Fruit fly (Drosophila melanogaster) whole organism, embryonic: ENCODE results near the gene ckd.
A peak's percentile ranks its signal among the peaks of the same experiment; 100 is the strongest.

Experiments used
- Abd-B ChIP-seq: fragments of 200-800 bp; sonication (Bioruptor generic); optimal IDR thresholded peaks from 2 replicates; lab custom pipeline; 2018; ENCODE audit warnings: missing biosample characterization, mild to moderate bottlenecking, missing genetic modification characterization, moderate library complexity
- Asciz ChIP-seq: fragments of 200-800 bp; sonication (Bioruptor generic); optimal IDR thresholded peaks from 2 replicates; lab custom pipeline; 2017; ENCODE audit warnings: missing biosample characterization, mild to moderate bottlenecking, missing genetic modification characterization, missing genetic modification reagents
- CG10267 ChIP-seq: fragments of 200-800 bp; sonication (Bioruptor generic); optimal IDR thresholded peaks from 2 replicates; lab custom pipeline; 2018; ENCODE audit warnings: missing biosample characterization, mild to moderate bottlenecking, missing genetic modification characterization, moderate library complexity
- CG11085 ChIP-seq: fragments of 200-800 bp; sonication (Bioruptor generic); IDR thresholded peaks from 2 replicates; pipeline ENCODE4 v1.3.6; 2022; ENCODE audit warnings: missing biosample characterization, missing genetic modification characterization
- CG11247 ChIP-seq: fragments of 200-800 bp; sonication (Bioruptor generic); IDR thresholded peaks from 2 replicates; pipeline ENCODE4 v1.3.6; 2022; ENCODE audit warnings: missing biosample characterization, missing genetic modification characterization
- CG11560 ChIP-seq: fragments of 200-800 bp; sonication (Bioruptor generic); IDR thresholded peaks from 3 replicates; pipeline ENCODE4 v1.3.6; 2022; ENCODE audit warnings: missing biosample characterization, missing genetic modification characterization
- CG11695 ChIP-seq: fragments of 200-800 bp; sonication (Bioruptor generic); IDR thresholded peaks from 3 replicates; pipeline ENCODE4 v1.3.6; 2022; ENCODE audit warnings: missing biosample characterization, missing genetic modification characterization
- CG12219 ChIP-seq: fragments of 200-800 bp; sonication (Bioruptor generic); optimal IDR thresholded peaks from 3 replicates; lab custom pipeline; 2018; ENCODE audit warnings: missing biosample characterization, mild to moderate bottlenecking, missing genetic modification characterization
- CG12744 ChIP-seq: fragments of 200-800 bp; sonication (Bioruptor generic); optimal IDR thresholded peaks from 2 replicates; lab custom pipeline; 2016; ENCODE audit warnings: missing biosample characterization, missing genetic modification characterization
- CG14441 ChIP-seq: fragments of 200-800 bp; sonication (Bioruptor generic); IDR thresholded peaks from 2 replicates; pipeline ENCODE4 v1.3.6; 2022; ENCODE audit warnings: missing biosample characterization, missing genetic modification characterization
- CG14965 ChIP-seq: fragments of 200-800 bp; sonication (Bioruptor generic); optimal IDR thresholded peaks from 2 replicates; lab custom pipeline; 2016; ENCODE audit warnings: missing biosample characterization, missing genetic modification characterization, borderline replicate concordance
- CG1603 ChIP-seq: fragments of 200-800 bp; sonication (Bioruptor generic); optimal IDR thresholded peaks from 2 replicates; lab custom pipeline; 2019; ENCODE audit warnings: missing biosample characterization, mild to moderate bottlenecking, missing genetic modification characterization, moderate library complexity
- CG16779 ChIP-seq: fragments of 200-800 bp; sonication (Bioruptor generic); IDR thresholded peaks from 2 replicates; pipeline ENCODE4 v1.3.6; 2022; ENCODE audit warnings: missing biosample characterization, missing genetic modification characterization
- CG16813 ChIP-seq: fragments of 200-800 bp; sonication (Bioruptor generic); IDR thresholded peaks from 3 replicates; pipeline ENCODE4 v1.3.6; 2022; ENCODE audit warnings: missing biosample characterization, missing genetic modification characterization; ENCODE audit not compliant: partially characterized antibody
- CG2199 ChIP-seq: fragments of 200-800 bp; sonication (Bioruptor generic); IDR thresholded peaks from 3 replicates; pipeline ENCODE4 v1.3.6; 2022; ENCODE audit warnings: missing biosample characterization, missing genetic modification characterization
- CG30020 ChIP-seq: fragments of 200-800 bp; optimal IDR thresholded peaks from 2 replicates; lab custom pipeline; 2019; ENCODE audit warnings: missing biosample characterization, mild to moderate bottlenecking, missing genetic modification characterization, moderate library complexity
- CG31224 ChIP-seq: fragments of 200-800 bp; sonication (Bioruptor generic); IDR thresholded peaks from 2 replicates; pipeline ENCODE4 v1.3.6; 2022; ENCODE audit warnings: missing biosample characterization, missing genetic modification characterization
- CG31441 ChIP-seq: fragments of 200-800 bp; sonication (Bioruptor generic); IDR thresholded peaks from 2 replicates; pipeline ENCODE4 v1.3.6; 2022; ENCODE audit warnings: missing biosample characterization, missing genetic modification characterization
- CG32772 ChIP-seq: fragments of 200-800 bp; sonication (Bioruptor generic); IDR thresholded peaks from 2 replicates; pipeline ENCODE4 v1.3.6; 2022; ENCODE audit warnings: missing biosample characterization, missing genetic modification characterization
- CG33557 ChIP-seq: fragments of 200-800 bp; sonication (Bioruptor generic); optimal IDR thresholded peaks from 2 replicates; lab custom pipeline; 2019; ENCODE audit warnings: missing biosample characterization, mild to moderate bottlenecking, missing genetic modification characterization, moderate library complexity
- CG8359 ChIP-seq: fragments of 200-800 bp; sonication (Bioruptor generic); optimal IDR thresholded peaks from 2 replicates; lab custom pipeline; 2017; ENCODE audit warnings: missing biosample characterization, mild to moderate bottlenecking, missing genetic modification characterization, borderline replicate concordance
- CG8478 ChIP-seq: fragments of >200 bp; optimal IDR thresholded peaks from 2 replicates; lab custom pipeline; 2018
- CG8924 ChIP-seq: fragments of 200-800 bp; optimal IDR thresholded peaks from 3 replicates; lab custom pipeline; 2019; ENCODE audit warnings: missing biosample characterization, mild to moderate bottlenecking, missing genetic modification characterization, moderate library complexity
- Gug ChIP-seq: fragments of 200-800 bp; sonication (Bioruptor generic); IDR thresholded peaks from 4 replicates; pipeline ENCODE4 v1.3.6; 2022; ENCODE audit warnings: missing biosample characterization, missing genetic modification characterization
- H2.0 ChIP-seq: fragments of 200-800 bp; sonication (Bioruptor generic); IDR thresholded peaks from 2 replicates; pipeline ENCODE4 v1.3.6; 2022; ENCODE audit warnings: missing biosample characterization, missing genetic modification characterization
- NFAT ChIP-seq: fragments of 200-800 bp; sonication (Bioruptor generic); IDR thresholded peaks from 2 replicates; pipeline ENCODE4 v1.3.6; 2022; ENCODE audit warnings: missing biosample characterization, missing genetic modification characterization
- Nf-YC ChIP-seq: fragments of 200-800 bp; optimal IDR thresholded peaks from 3 replicates; lab custom pipeline; 2019; ENCODE audit warnings: missing biosample characterization, mild to moderate bottlenecking, missing genetic modification characterization, moderate library complexity
- Oaz ChIP-seq: fragments of 200-800 bp; sonication (Bioruptor generic); IDR thresholded peaks from 2 replicates; pipeline ENCODE4 v1.3.6; 2022; ENCODE audit warnings: missing biosample characterization, missing genetic modification characterization
- PHDP ChIP-seq: fragments of 200-800 bp; sonication (Bioruptor generic); optimal IDR thresholded peaks from 3 replicates; lab custom pipeline; 2018; ENCODE audit warnings: missing biosample characterization, mild to moderate bottlenecking, missing genetic modification characterization, moderate library complexity
- Ravus ChIP-seq: fragments of 200-800 bp; sonication (Bioruptor generic); IDR thresholded peaks from 2 replicates; pipeline ENCODE4 v1.3.6; 2022; ENCODE audit warnings: missing biosample characterization, missing genetic modification characterization
- Usf ChIP-seq: fragments of 200-800 bp; sonication (Bioruptor generic); optimal IDR thresholded peaks from 2 replicates; lab custom pipeline; 2017; ENCODE audit warnings: missing genotype, missing biosample characterization, missing genetic modification characterization
- ab ChIP-seq: fragments of 200-800 bp; sonication (Bioruptor generic); optimal IDR thresholded peaks from 2 replicates; lab custom pipeline; 2016; ENCODE audit warnings: missing biosample characterization, missing genetic modification characterization
- amos ChIP-seq: fragments of 200-800 bp; sonication (Bioruptor generic); IDR thresholded peaks from 2 replicates; pipeline ENCODE4 v1.3.6; 2022; ENCODE audit warnings: missing biosample characterization, missing genetic modification characterization; ENCODE audit not compliant: partially characterized antibody
- aop ChIP-seq: fragments of 200-800 bp; sonication (Bioruptor generic); IDR thresholded peaks from 2 replicates; pipeline ENCODE4 v1.3.6; 2022; ENCODE audit warnings: missing biosample characterization, missing genetic modification characterization
- ara ChIP-seq: fragments of 200-800 bp; sonication (Bioruptor generic); IDR thresholded peaks from 2 replicates; pipeline ENCODE4 v1.3.6; 2022; ENCODE audit warnings: missing biosample characterization, missing genetic modification characterization
- crp ChIP-seq, 2 experiments: fragments of 200-800 bp; sonication (Bioruptor generic); optimal IDR thresholded peaks; 2 replicates in 1 of 2; 3 replicates in 1 of 2; lab custom pipeline; 2017; ENCODE audit warnings: missing biosample characterization in 2 of 2, missing genetic modification characterization in 2 of 2, mild to moderate bottlenecking in 1 of 2, moderate library complexity in 1 of 2
- dpn ChIP-seq, 2 experiments: fragments of 200-800 bp; sonication (Bioruptor generic); optimal IDR thresholded peaks; 3 replicates each; lab custom pipeline; 2016; ENCODE audit warnings: missing biosample characterization in 2 of 2, missing genetic modification characterization in 2 of 2
- en ChIP-seq: fragments of 200-800 bp; sonication (Bioruptor generic); optimal IDR thresholded peaks from 2 replicates; lab custom pipeline; 2016; ENCODE audit warnings: missing biosample characterization, missing genetic modification characterization
- ewg ChIP-seq: fragments of 200-800 bp; sonication (Bioruptor generic); optimal IDR thresholded peaks from 3 replicates; lab custom pipeline; 2017; ENCODE audit warnings: mild to moderate bottlenecking, missing biosample characterization, missing genetic modification reagents, missing genetic modification characterization
- gce ChIP-seq: fragments of 200-800 bp; sonication (Bioruptor generic); IDR thresholded peaks from 3 replicates; pipeline ENCODE4 v1.3.6; 2022; ENCODE audit warnings: missing biosample characterization, missing genetic modification characterization
- lilli ChIP-seq: fragments of 200-800 bp; sonication (Bioruptor generic); optimal IDR thresholded peaks from 3 replicates; lab custom pipeline; 2016; ENCODE audit warnings: missing biosample characterization, missing genetic modification characterization
- nmo ChIP-seq: fragments of 200-800 bp; sonication (Bioruptor generic); optimal IDR thresholded peaks from 2 replicates; lab custom pipeline; 2018; ENCODE audit warnings: missing biosample characterization, mild to moderate bottlenecking, missing genetic modification characterization, moderate library complexity
- p53 ChIP-seq: fragments of 200-800 bp; sonication (Bioruptor generic); optimal IDR thresholded peaks from 2 replicates; lab custom pipeline; 2016; ENCODE audit warnings: missing biosample characterization, missing genetic modification characterization
- pb ChIP-seq: fragments of 200-800 bp; sonication (Bioruptor generic); optimal IDR thresholded peaks from 3 replicates; lab custom pipeline; 2016; ENCODE audit warnings: missing biosample characterization, missing genetic modification characterization
- pnt ChIP-seq: fragments of 200-800 bp; sonication (Bioruptor generic); optimal IDR thresholded peaks from 3 replicates; lab custom pipeline; 2016; ENCODE audit warnings: missing biosample characterization, missing genetic modification characterization
- pzg ChIP-seq: fragments of 200-800 bp; sonication (Bioruptor generic); optimal IDR thresholded peaks from 3 replicates; lab custom pipeline; 2018; ENCODE audit warnings: missing biosample characterization, mild to moderate bottlenecking, missing genetic modification characterization, moderate library complexity
- run ChIP-seq: fragments of 200-800 bp; sonication (Bioruptor generic); optimal IDR thresholded peaks from 3 replicates; lab custom pipeline; 2018; ENCODE audit warnings: missing biosample characterization, mild to moderate bottlenecking, missing genetic modification characterization
- slbo ChIP-seq: fragments of 200-800 bp; sonication (Bioruptor generic); IDR thresholded peaks from 2 replicates; pipeline ENCODE4 v1.3.6; 2022; ENCODE audit warnings: missing biosample characterization, missing genetic modification characterization
- tup ChIP-seq: fragments of 200-800 bp; sonication (Bioruptor generic); optimal IDR thresholded peaks from 2 replicates; lab custom pipeline; 2016; ENCODE audit warnings: missing biosample characterization, mild to moderate bottlenecking, missing genetic modification characterization, moderate library complexity

The ckd gene

dm6 chr3L:3222643-3223389 lies 34.9 kb upstream of the ckd start, which contains the start of the genes RpL28 and eIF1 (continued):
- peak; percentile 85 for TF ChIP-seq CG30020 (tag; lab: Kevin White, UChicago)
- peak; percentile 88 for TF ChIP-seq Asciz (GFP tag; lab: Kevin White, UChicago)
- TF ChIP-seq CG8359 (GFP tag; lab: Kevin White, UChicago) = peak; percentile 86
- peak; percentile 86 for TF ChIP-seq CG10267 (tag; lab: Kevin White, UChicago)
- TF ChIP-seq CG14441 (GFP tag; lab: Robert Waterston, UW) = peak; percentile 87
- TF ChIP-seq CG8924 (tag; lab: Kevin White, UChicago) = peak; percentile 81
- TF ChIP-seq CG33557 (GFP tag; lab: Kevin White, UChicago) = peak; percentile 90
- peak; percentile 90 for TF ChIP-seq Usf (GFP tag; lab: Kevin White, UChicago)
- TF ChIP-seq CG8478 (lab: Kevin White, UChicago) = no peak
- TF ChIP-seq Gug (GFP tag; lab: Robert Waterston, UW) = peak; percentile 57
- peak; percentile 84 for TF ChIP-seq PHDP (tag; lab: Kevin White, UChicago)
- peak; percentile 86 for TF ChIP-seq gce (GFP tag; lab: Robert Waterston, UW)
- peak; percentile 71; the same call in 2 of the 3 replicates for TF ChIP-seq CG11560 (tag; lab: Robert Waterston, UW)
- TF ChIP-seq ab (GFP tag; lab: Kevin White, UChicago) = peak; percentile 69
- peak; percentile 74 for TF ChIP-seq CG14965 (GFP tag; lab: Kevin White, UChicago)
- TF ChIP-seq crp (GFP tag; optimal IDR thresholded peaks at IDR 0.05; lab: Kevin White, UChicago) = peak in 1 of 2 experiments; percentile 64
- TF ChIP-seq p53 (GFP tag; lab: Kevin White, UChicago) = peak; percentile 82
- TF ChIP-seq ewg (GFP tag; lab: Kevin White, UChicago) = peak; percentile 84
- peak; percentile 49 for TF ChIP-seq pnt (GFP tag; lab: Kevin White, UChicago)
- peak; percentile 91 for TF ChIP-seq lilli (GFP tag; lab: Kevin White, UChicago)
- TF ChIP-seq CG16813 (GFP tag; lab: Robert Waterston, UW) = peak; percentile 85
- TF ChIP-seq Oaz = peak; percentile 80
- 0 out of 2 replicates have a peak, but pooled peaks have one; percentile 41 for TF ChIP-seq aop (GFP tag; lab: Robert Waterston, UW)
- peak; percentile 77 for TF ChIP-seq H2.0
- TF ChIP-seq CG12219 (GFP tag; lab: Kevin White, UChicago) = peak; percentile 87
- peak; percentile 85; the same call in 2 of the 3 replicates for TF ChIP-seq CG2199 (GFP tag; lab: Robert Waterston, UW)
- peak; percentile 81 for TF ChIP-seq Nf-YC
- peak; percentile 78 for TF ChIP-seq tup (GFP tag; lab: Kevin White, UChicago)
- TF ChIP-seq Ravus (GFP tag; lab: Robert Waterston, UW) = no peak; the same call in 1 of the 2 replicates
- TF ChIP-seq CG11695 (GFP tag; lab: Robert Waterston, UW) = peak; percentile 63; the same call in 2 of the 3 replicates
- peak; percentile 89 for TF ChIP-seq CG31441 (GFP tag; lab: Robert Waterston, UW)
- TF ChIP-seq en = peak; percentile 76
- TF ChIP-seq CG11085 (GFP tag; lab: Robert Waterston, UW) = peak; percentile 87
- TF ChIP-seq dpn (GFP tag; optimal IDR thresholded peaks at IDR 0.05; lab: Kevin White, UChicago) = peak; percentile 83 to 94
- peak; percentile 84 for TF ChIP-seq ara
- peak; percentile 81 for TF ChIP-seq CG12744
- TF ChIP-seq run (tag; lab: Kevin White, UChicago) = peak; percentile 54
- TF ChIP-seq pzg = peak; percentile 85
- peak; percentile 91 for TF ChIP-seq CG1603 (tag; lab: Kevin White, UChicago)
- peak; percentile 95 for TF ChIP-seq NFAT (GFP tag; lab: Robert Waterston, UW)
- TF ChIP-seq Abd-B (GFP tag; lab: Kevin White, UChicago) = peak; percentile 73
- peak; percentile 84 for TF ChIP-seq CG16779 (GFP tag; lab: Robert Waterston, UW)
- TF ChIP-seq amos = peak; percentile 78
- TF ChIP-seq nmo (GFP tag; lab: Kevin White, UChicago) = peak; percentile 90
- TF ChIP-seq CG32772 (GFP tag; lab: Robert Waterston, UW) = peak; percentile 82
- TF ChIP-seq CG31224 = peak; percentile 76
- TF ChIP-seq CG11247 (GFP tag; lab: Robert Waterston, UW) = peak; percentile 87
- peak; percentile 91 for TF ChIP-seq slbo (GFP tag; lab: Robert Waterston, UW)
- TF ChIP-seq pb (GFP tag; lab: Kevin White, UChicago) = peak; percentile 88
